Worm (Caenorhabditis elegans) whole organism, young adult: Measurements from ENCODE around the gene tax-6.

ENCODE experiments used
- B0261.1 ChIP-seq: sonication (generic microtip); optimal IDR thresholded peaks from 2 replicates; lab custom pipeline; 2016; ENCODE audit warnings: mild to moderate bottlenecking, missing genetic modification characterization, moderate library complexity, missing compliant biosample characterization
- F10E7.11 ChIP-seq: sonication (generic microtip); optimal IDR thresholded peaks from 2 replicates; lab custom pipeline; 2017; ENCODE audit warnings: mild to moderate bottlenecking, missing genetic modification characterization, moderate library complexity, missing compliant biosample characterization
- F52B5.7 ChIP-seq: sonication (generic microtip); optimal IDR thresholded peaks from 2 replicates; lab custom pipeline; 2016; ENCODE audit warnings: mild to moderate bottlenecking, missing genetic modification characterization, missing compliant biosample characterization
- ama-1 ChIP-seq, 3 experiments: fragments of 150-350 bp in 1 of 3; sonication (generic microtip) in 2 of 3; optimal IDR thresholded peaks; 2 replicates each; lab custom pipeline; 2014 to 2018; ENCODE audit warnings: missing biosample characterization in 2 of 3, missing genetic modification characterization in 2 of 3, missing genetic modification reagents in 2 of 3
- cebp-1 ChIP-seq, 2 experiments: fragments of 200-800 bp in 1 of 2; sonication (Bioruptor generic) in 1 of 2; sonication (generic microtip) in 1 of 2; IDR thresholded peaks in 1 of 2; optimal IDR thresholded peaks in 1 of 2; 2 replicates each; pipeline versions ENCODE4 v1.3.6 to Lab custom; 2017 to 2022; ENCODE audit warnings: missing compliant biosample characterization in 2 of 2, missing genetic modification characterization in 2 of 2, mild to moderate bottlenecking in 1 of 2, missing genetic modification reagents in 1 of 2, moderate library complexity in 1 of 2
- fkh-3 ChIP-seq: sonication (generic microtip); optimal IDR thresholded peaks from 2 replicates; lab custom pipeline; 2016; ENCODE audit warnings: mild to moderate bottlenecking, missing genetic modification characterization, missing compliant biosample characterization
- hrde-1 ChIP-seq: sonication (generic microtip); optimal IDR thresholded peaks from 2 replicates; lab custom pipeline; 2016; ENCODE audit warnings: missing genetic modification characterization, mild to moderate bottlenecking, missing compliant biosample characterization, moderate library complexity, missing genotype, missing genetic modification reagents, borderline replicate concordance
- nhr-120 ChIP-seq: fragments of 200-800 bp; sonication (Bioruptor generic); IDR thresholded peaks from 2 replicates; pipeline ENCODE4 v1.3.6; 2022; ENCODE audit warnings: missing genetic modification characterization, missing compliant biosample characterization
- pha-4 ChIP-seq: fragments of 150-350 bp; sonication (generic microtip); optimal IDR thresholded peaks from 2 replicates; lab custom pipeline; 2014; ENCODE audit warnings: missing biosample characterization, missing genetic modification reagents, missing genetic modification characterization
- rpc-1 ChIP-seq, 2 experiments: fragments of 150-350 bp in 1 of 2; sonication (generic microtip) in 1 of 2; optimal IDR thresholded peaks; 2 replicates each; lab custom pipeline; 2014 to 2018; ENCODE audit warnings: missing biosample characterization in 1 of 2, missing genetic modification characterization in 1 of 2, missing genetic modification reagents in 1 of 2, missing genotype in 1 of 2
- snpc-1.3 ChIP-seq: sonication (generic microtip); optimal IDR thresholded peaks from 2 replicates; lab custom pipeline; 2017; ENCODE audit warnings: missing genetic modification characterization, mild to moderate bottlenecking, missing compliant biosample characterization, antibody characterized with exemption, moderate library complexity, missing genotype, missing genetic modification reagents; ENCODE audit not compliant: insufficient read depth
- snpc-4 ChIP-seq, 5 experiments: fragments of 150-350 bp in 1 of 5; sonication (generic microtip) in 4 of 5; optimal IDR thresholded peaks; 2 replicates each; lab custom pipeline; 2014 to 2018; ENCODE audit warnings: missing genetic modification characterization in 5 of 5, missing biosample characterization in 3 of 5, antibody characterized with exemption in 2 of 5, mild to moderate bottlenecking in 2 of 5, missing compliant biosample characterization in 2 of 5, missing genotype in 2 of 5, moderate library complexity in 2 of 5, missing genetic modification reagents in 1 of 5
- ztf-6 ChIP-seq: fragments of 200-800 bp; sonication (Bioruptor generic); IDR thresholded peaks from 2 replicates; pipeline ENCODE4 v1.3.6; 2022; ENCODE audit warnings: missing genetic modification reagents, missing genetic modification characterization, missing compliant biosample characterization

DNA sequence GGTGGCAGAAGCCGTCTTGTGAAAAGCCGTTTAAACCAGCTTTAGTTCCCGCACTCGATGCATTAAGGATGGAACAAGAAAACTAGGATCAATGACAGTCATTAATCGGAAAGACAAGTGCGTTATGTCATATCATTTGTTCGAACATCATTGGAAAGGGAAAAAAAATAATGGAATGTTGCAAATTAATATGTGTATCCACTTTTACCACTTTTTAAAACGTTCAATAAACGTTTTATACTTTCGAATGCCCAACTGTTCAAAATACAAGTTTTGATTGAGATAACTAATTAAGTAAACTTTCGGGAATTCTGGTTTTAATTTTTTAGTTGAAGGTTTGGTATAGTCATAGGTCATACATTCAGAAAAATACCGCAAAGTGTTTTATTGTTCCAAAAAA is 13.7 kb upstream of the tax-6 start, which contains the start of gene C02F4.4:
- TF ChIP-seq F10E7.11 (no peak), F52B5.7 (tag; lab: Kevin White, UChicago) (no peak), nhr-120 (no peak), snpc-4 (GFP tag; optimal IDR thresholded peaks at IDR 0.05; lab: Kevin White, UChicago) (no peak), snpc-4 (tag; optimal IDR thresholded peaks at IDR 0.05; lab: Kevin White, UChicago) (no peak), B0261.1 (tag; lab: Kevin White, UChicago) (no peak), rpc-1 (optimal IDR thresholded peaks at IDR 0.05; lab: Kevin White, UChicago) (no peak), rpc-1 (tag; optimal IDR thresholded peaks at IDR 0.05; lab: Kevin White, UChicago) (no peak), ama-1 (optimal IDR thresholded peaks at IDR 0.05; lab: Kevin White, UChicago) (no peak), ama-1 (GFP tag; optimal IDR thresholded peaks at IDR 0.05; lab: Kevin White, UChicago) (no peak), fkh-3 (tag; lab: Kevin White, UChicago) (no peak), snpc-1.3 (no peak), ztf-6 (no peak), pha-4 (no peak), hrde-1 (tag; lab: Kevin White, UChicago) (no peak), cebp-1 (GFP tag; IDR thresholded peaks at IDR 0.05; lab: Robert Waterston, UW) (no peak), cebp-1 (tag; optimal IDR thresholded peaks at IDR 0.05; lab: Kevin White, UChicago) (no peak)
